Fruit fly (Drosophila melanogaster) whole organism, embryonic: ENCODE results near the gene CG10337.

Source experiments
- CG10209 ChIP-seq: fragments of 200-800 bp; sonication (Bioruptor generic); optimal IDR thresholded peaks from 3 replicates; lab custom pipeline; 2017; ENCODE audit warnings: missing biosample characterization, mild to moderate bottlenecking, missing genetic modification characterization, missing genetic modification reagents
- CG10274 ChIP-seq: fragments of 200-800 bp; sonication (Bioruptor generic); optimal IDR thresholded peaks from 3 replicates; lab custom pipeline; 2017; ENCODE audit warnings: missing biosample characterization, mild to moderate bottlenecking, missing genetic modification characterization
- CG10654 ChIP-seq: fragments of 200-800 bp; sonication (Bioruptor generic); optimal IDR thresholded peaks from 2 replicates; lab custom pipeline; 2016; ENCODE audit warnings: missing biosample characterization, missing genetic modification characterization
- CG10959 ChIP-seq: fragments of 200-800 bp; sonication (Bioruptor generic); IDR thresholded peaks from 2 replicates; pipeline ENCODE4 v1.3.6; 2022; ENCODE audit warnings: missing biosample characterization, missing genetic modification characterization
- CG11723 ChIP-seq: fragments of 200-800 bp; sonication (Bioruptor generic); optimal IDR thresholded peaks from 2 replicates; lab custom pipeline; 2017; ENCODE audit warnings: missing biosample characterization, mild to moderate bottlenecking, missing genetic modification characterization
- CG13424 ChIP-seq: fragments of 200-800 bp; sonication (Bioruptor generic); optimal IDR thresholded peaks from 2 replicates; lab custom pipeline; 2019; ENCODE audit warnings: missing biosample characterization, mild to moderate bottlenecking, missing genetic modification characterization, moderate library complexity
- CG15073 ChIP-seq: fragments of 200-800 bp; sonication (Bioruptor generic); optimal IDR thresholded peaks from 2 replicates; lab custom pipeline; 2016; ENCODE audit warnings: missing biosample characterization, missing genetic modification characterization
- CG16813 ChIP-seq: fragments of 200-800 bp; sonication (Bioruptor generic); IDR thresholded peaks from 3 replicates; pipeline ENCODE4 v1.3.6; 2022; ENCODE audit warnings: missing biosample characterization, missing genetic modification characterization; ENCODE audit not compliant: partially characterized antibody
- CG17361 ChIP-seq: fragments of 200-800 bp; sonication (Bioruptor generic); IDR thresholded peaks from 3 replicates; pipeline ENCODE4 v1.3.6; 2022; ENCODE audit warnings: missing biosample characterization, missing genetic modification characterization
- CG1792 ChIP-seq: fragments of 200-800 bp; sonication (Bioruptor generic); optimal IDR thresholded peaks from 2 replicates; lab custom pipeline; 2016; ENCODE audit warnings: missing biosample characterization, missing genetic modification characterization
- CG18262 ChIP-seq: fragments of 200-800 bp; optimal IDR thresholded peaks from 3 replicates; lab custom pipeline; 2019; ENCODE audit warnings: missing biosample characterization, mild to moderate bottlenecking, missing genetic modification characterization, moderate library complexity
- CG18476 ChIP-seq: fragments of 200-800 bp; sonication (Bioruptor generic); optimal IDR thresholded peaks from 2 replicates; lab custom pipeline; 2016; ENCODE audit warnings: missing biosample characterization, mild to moderate bottlenecking, missing genetic modification characterization
- CG2889 ChIP-seq: fragments of 200-800 bp; sonication (Bioruptor generic); IDR thresholded peaks from 3 replicates; pipeline ENCODE4 v1.3.6; 2022; ENCODE audit warnings: missing biosample characterization, missing genetic modification characterization
- CG34376 ChIP-seq: fragments of 200-800 bp; sonication (Bioruptor generic); optimal IDR thresholded peaks from 2 replicates; lab custom pipeline; 2018; ENCODE audit warnings: missing biosample characterization, mild to moderate bottlenecking, missing genetic modification characterization
- CG5953 ChIP-seq: fragments of 200-800 bp; sonication (Bioruptor generic); IDR thresholded peaks from 2 replicates; pipeline ENCODE4 v1.3.6; 2022; ENCODE audit warnings: missing biosample characterization, missing genetic modification characterization
- CG6175 ChIP-seq: fragments of 200-800 bp; sonication (Bioruptor generic); IDR thresholded peaks from 3 replicates; pipeline ENCODE4 v1.3.6; 2022; ENCODE audit warnings: missing biosample characterization, missing genetic modification characterization
- CG7372 ChIP-seq: fragments of 200-800 bp; sonication (Bioruptor generic); IDR thresholded peaks from 2 replicates; pipeline ENCODE4 v1.3.6; 2022; ENCODE audit warnings: missing biosample characterization, missing genetic modification characterization
- CG8281 ChIP-seq: fragments of 200-800 bp; sonication (Bioruptor generic); optimal IDR thresholded peaks from 2 replicates; lab custom pipeline; 2018; ENCODE audit warnings: missing biosample characterization, mild to moderate bottlenecking, missing genetic modification characterization, moderate library complexity
- CkIIα-i1 ChIP-seq: fragments of 200-800 bp; sonication (Bioruptor generic); IDR thresholded peaks from 2 replicates; pipeline ENCODE4 v1.3.6; 2022; ENCODE audit warnings: missing biosample characterization, missing genetic modification characterization
- CrebB ChIP-seq: fragments of 200-800 bp; sonication (Bioruptor generic); optimal IDR thresholded peaks from 3 replicates; lab custom pipeline; 2018; ENCODE audit warnings: missing biosample characterization, mild to moderate bottlenecking, missing genetic modification characterization
- D19A ChIP-seq: fragments of 200-800 bp; optimal IDR thresholded peaks from 3 replicates; lab custom pipeline; 2019; ENCODE audit warnings: missing biosample characterization, mild to moderate bottlenecking, missing genetic modification characterization, moderate library complexity
- Dfd ChIP-seq, 2 experiments: fragments of >200 bp; optimal IDR thresholded peaks; 2 replicates each; lab custom pipeline; 2017; ENCODE audit warnings: missing biosample characterization in 2 of 2, missing genetic modification characterization in 2 of 2
- Fer3 ChIP-seq: fragments of 200-800 bp; sonication (Bioruptor generic); optimal IDR thresholded peaks from 2 replicates; lab custom pipeline; 2018; ENCODE audit warnings: missing biosample characterization, mild to moderate bottlenecking, missing genetic modification characterization, moderate library complexity
- HHEX ChIP-seq: fragments of 200-800 bp; sonication (Bioruptor generic); optimal IDR thresholded peaks from 3 replicates; lab custom pipeline; 2017; ENCODE audit warnings: missing biosample characterization, mild to moderate bottlenecking, missing genetic modification characterization, missing genetic modification reagents
- HLH54F ChIP-seq: fragments of 200-800 bp; sonication (Bioruptor generic); optimal IDR thresholded peaks from 3 replicates; lab custom pipeline; 2016; ENCODE audit warnings: missing biosample characterization, missing genetic modification characterization
- Hey ChIP-seq: fragments of 200-800 bp; sonication (Bioruptor generic); optimal IDR thresholded peaks from 3 replicates; lab custom pipeline; 2018; ENCODE audit warnings: missing biosample characterization, mild to moderate bottlenecking, missing genetic modification characterization
- Hmr ChIP-seq: fragments of 200-800 bp; sonication (Bioruptor generic); optimal IDR thresholded peaks from 3 replicates; lab custom pipeline; 2017; ENCODE audit warnings: mild to moderate bottlenecking, missing biosample characterization, missing genetic modification reagents, missing genetic modification characterization
- Hr39 ChIP-seq: fragments of >200 bp; optimal IDR thresholded peaks from 2 replicates; lab custom pipeline; 2017
- Hr78 ChIP-seq, 2 experiments: fragments of 200-800 bp in 1 of 2; fragments of >200 bp in 1 of 2; sonication (Bioruptor generic) in 1 of 2; optimal IDR thresholded peaks; 2 replicates each; lab custom pipeline; 2017 to 2019; ENCODE audit warnings: missing biosample characterization in 2 of 2, missing genetic modification characterization in 2 of 2, mild to moderate bottlenecking in 1 of 2, moderate library complexity in 1 of 2
- Myb ChIP-seq: fragments of 200-800 bp; sonication (Bioruptor generic); optimal IDR thresholded peaks from 2 replicates; lab custom pipeline; 2016; ENCODE audit warnings: missing biosample characterization, missing genetic modification characterization
- Nf-YC ChIP-seq: fragments of 200-800 bp; optimal IDR thresholded peaks from 3 replicates; lab custom pipeline; 2019; ENCODE audit warnings: missing biosample characterization, mild to moderate bottlenecking, missing genetic modification characterization, moderate library complexity
- Rx ChIP-seq: fragments of 200-800 bp; sonication (Bioruptor generic); IDR thresholded peaks from 2 replicates; pipeline ENCODE4 v1.3.6; 2022; ENCODE audit warnings: missing biosample characterization, missing genetic modification characterization
- corto ChIP-seq: fragments of 200-800 bp; sonication (Bioruptor generic); optimal IDR thresholded peaks from 2 replicates; lab custom pipeline; 2016; ENCODE audit warnings: missing biosample characterization, mild to moderate bottlenecking, missing genetic modification characterization, moderate library complexity
- croc ChIP-seq: fragments of 200-800 bp; sonication (Bioruptor generic); conservative IDR thresholded peaks from 3 replicates; pipeline ENCODE4 v1.3.6; 2022; ENCODE audit warnings: missing biosample characterization, missing genetic modification characterization
- da ChIP-seq: fragments of 200-800 bp; sonication (Bioruptor generic); optimal IDR thresholded peaks from 2 replicates; lab custom pipeline; 2016; ENCODE audit warnings: missing biosample characterization, missing genetic modification characterization
- danr ChIP-seq: fragments of 200-800 bp; sonication (Bioruptor generic); IDR thresholded peaks from 2 replicates; pipeline ENCODE4 v1.3.6; 2022; ENCODE audit warnings: missing biosample characterization, missing genetic modification characterization
- eve ChIP-seq, 2 experiments: fragments of >200 bp; optimal IDR thresholded peaks; 2 replicates each; lab custom pipeline; 2017; ENCODE audit warnings: missing biosample characterization in 2 of 2, missing genetic modification characterization in 2 of 2
- gsb-n ChIP-seq: fragments of 200-800 bp; sonication (Bioruptor generic); optimal IDR thresholded peaks from 3 replicates; lab custom pipeline; 2018; ENCODE audit warnings: missing biosample characterization, mild to moderate bottlenecking, missing genetic modification characterization
- kay ChIP-seq: fragments of 200-800 bp; sonication (Bioruptor generic); optimal IDR thresholded peaks from 2 replicates; lab custom pipeline; 2016; ENCODE audit warnings: missing biosample characterization, missing genetic modification characterization
- lbe ChIP-seq: fragments of 200-800 bp; sonication (Bioruptor generic); optimal IDR thresholded peaks from 2 replicates; lab custom pipeline; 2016; ENCODE audit warnings: missing biosample characterization, mild to moderate bottlenecking, missing genetic modification characterization
- lov ChIP-seq, 2 experiments: fragments of 200-800 bp in 1 of 2; fragments of >200 bp in 1 of 2; sonication (Bioruptor generic) in 1 of 2; IDR thresholded peaks in 1 of 2; optimal IDR thresholded peaks in 1 of 2; 2 replicates in 1 of 2; 3 replicates in 1 of 2; pipeline versions ENCODE4 v1.3.6 to Lab custom; 2017 to 2022; ENCODE audit warnings: missing biosample characterization in 1 of 2, missing genetic modification characterization in 1 of 2
- luna ChIP-seq: fragments of 200-800 bp; sonication (Bioruptor generic); optimal IDR thresholded peaks from 2 replicates; lab custom pipeline; 2016; ENCODE audit warnings: missing biosample characterization, missing genetic modification characterization
- nau ChIP-seq: fragments of 200-800 bp; sonication (Bioruptor generic); optimal IDR thresholded peaks from 3 replicates; lab custom pipeline; 2017; ENCODE audit warnings: missing biosample characterization, mild to moderate bottlenecking, missing genetic modification characterization, missing genetic modification reagents
- nerfin-1 ChIP-seq: fragments of 200-800 bp; sonication (Bioruptor generic); optimal IDR thresholded peaks from 3 replicates; lab custom pipeline; 2019; ENCODE audit warnings: missing biosample characterization, mild to moderate bottlenecking, missing genetic modification characterization, moderate library complexity
- pum ChIP-seq: fragments of 200-800 bp; sonication (Bioruptor generic); optimal IDR thresholded peaks from 2 replicates; lab custom pipeline; 2016; ENCODE audit warnings: missing biosample characterization, missing genetic modification characterization
- row ChIP-seq: fragments of 200-800 bp; sonication (Bioruptor generic); IDR thresholded peaks from 3 replicates; pipeline ENCODE4 v1.3.6; 2022; ENCODE audit warnings: missing biosample characterization, missing genetic modification characterization
- tio ChIP-seq: fragments of 200-800 bp; sonication (Bioruptor generic); optimal IDR thresholded peaks from 2 replicates; lab custom pipeline; 2017; ENCODE audit warnings: missing biosample characterization, missing genetic modification characterization, inconsistent platforms
- trem ChIP-seq: fragments of 200-800 bp; optimal IDR thresholded peaks from 3 replicates; lab custom pipeline; 2019; ENCODE audit warnings: missing biosample characterization, mild to moderate bottlenecking, missing genetic modification characterization, moderate library complexity
- unc-4 ChIP-seq: fragments of 200-800 bp; sonication (Bioruptor generic); IDR thresholded peaks from 2 replicates; pipeline ENCODE4 v1.3.6; 2022; ENCODE audit warnings: missing biosample characterization, missing genetic modification characterization; ENCODE audit not compliant: partially characterized antibody
- usp ChIP-seq: fragments of >200 bp; optimal IDR thresholded peaks from 2 replicates; lab custom pipeline; 2017; ENCODE audit warnings: missing biosample characterization, missing genetic modification characterization

CG10337 gene

dm6 chr2L:19528308-19528707 lies 18.5 kb downstream of the CG10337 start:
- peak; percentile 93 for TF ChIP-seq CG1792 (GFP tag; lab: Kevin White, UChicago)
- TF ChIP-seq CrebB (tag; lab: Kevin White, UChicago), result peak; percentile 97
- TF ChIP-seq row (GFP tag; lab: Robert Waterston, UW), result peak; percentile 98
- no peak for TF ChIP-seq Hr39 (lab: Kevin White, UChicago)
- peak; percentile 28 for TF ChIP-seq CG15073 (GFP tag; lab: Kevin White, UChicago)
- peak in 1 of 2 experiments; percentile 50 for TF ChIP-seq Hr78 (GFP tag; optimal IDR thresholded peaks at IDR 0.05; lab: Kevin White, UChicago)
- peak; percentile 96 for TF ChIP-seq CG7372 (GFP tag; lab: Robert Waterston, UW)
- TF ChIP-seq Hmr, result peak; percentile 99
- TF ChIP-seq lov (optimal IDR thresholded peaks at IDR 0.05; lab: Kevin White, UChicago), result no peak
- TF ChIP-seq lov (GFP tag; IDR thresholded peaks at IDR 0.05; lab: Robert Waterston, UW), result peak; percentile 80; the same call in 2 of the 3 replicates
- peak in 1 of 2 experiments; percentile 29 for TF ChIP-seq Dfd (GFP tag; optimal IDR thresholded peaks at IDR 0.05; lab: Kevin White, UChicago)
- peak; percentile 83 for TF ChIP-seq CkIIα-i1 (GFP tag; lab: Robert Waterston, UW)
- peak; percentile 84 for TF ChIP-seq corto (GFP tag; lab: Kevin White, UChicago)
- TF ChIP-seq croc, result peak; percentile 63; the same call in 2 of the 3 replicates
- TF ChIP-seq CG18262 (tag; lab: Kevin White, UChicago), result peak; percentile 83
- peak; percentile 78 for TF ChIP-seq da (GFP tag; lab: Kevin White, UChicago)
- peak; percentile 75 for TF ChIP-seq lbe
- TF ChIP-seq CG34376 (GFP tag; lab: Kevin White, UChicago), result peak; percentile 98
- peak; percentile 71 for TF ChIP-seq gsb-n
- TF ChIP-seq D19A (tag; lab: Kevin White, UChicago), result peak; percentile 84
- peak; percentile 94 for TF ChIP-seq luna (GFP tag; lab: Kevin White, UChicago)
- peak; percentile 85 for TF ChIP-seq CG10654 (GFP tag; lab: Kevin White, UChicago)
- TF ChIP-seq tio, result no peak
- no peak for TF ChIP-seq eve (GFP tag; optimal IDR thresholded peaks at IDR 0.05; lab: Kevin White, UChicago)
- peak; percentile 97 for TF ChIP-seq HHEX (GFP tag; lab: Kevin White, UChicago)
- peak; percentile 87 for TF ChIP-seq Myb (GFP tag; lab: Kevin White, UChicago)
- TF ChIP-seq Fer3 (tag; lab: Kevin White, UChicago), result peak; percentile 98
- TF ChIP-seq CG18476, result peak; percentile 91
- no peak for TF ChIP-seq nau (GFP tag; lab: Kevin White, UChicago)
- peak; percentile 50 for TF ChIP-seq trem (tag; lab: Kevin White, UChicago)
- peak; percentile 81 for TF ChIP-seq CG5953
- TF ChIP-seq nerfin-1 (tag; lab: Kevin White, UChicago), result peak; percentile 71
- no peak for TF ChIP-seq usp (GFP tag; lab: Kevin White, UChicago)
- peak; percentile 95 for TF ChIP-seq CG10209 (GFP tag; lab: Kevin White, UChicago)
- TF ChIP-seq unc-4 (GFP tag; lab: Robert Waterston, UW), result 0 out of 2 replicates have a peak, but pooled peaks have one; percentile 29
- peak; percentile 87 for TF ChIP-seq CG11723 (GFP tag; lab: Kevin White, UChicago)
- peak; percentile 80 for TF ChIP-seq CG8281
- TF ChIP-seq CG2889, result peak; percentile 94
- peak; percentile 88 for TF ChIP-seq CG17361 (GFP tag; lab: Robert Waterston, UW)
- peak; percentile 96 for TF ChIP-seq HLH54F (GFP tag; lab: Kevin White, UChicago)
- TF ChIP-seq CG10959 (GFP tag; lab: Robert Waterston, UW), result peak; percentile 72
- TF ChIP-seq CG6175, result peak; percentile 94
- peak; percentile 80 for TF ChIP-seq Nf-YC (tag; lab: Kevin White, UChicago)
- peak; percentile 86 for TF ChIP-seq CG10274
- TF ChIP-seq CG13424 (tag; lab: Kevin White, UChicago), result peak; percentile 95
- no peak for TF ChIP-seq CG16813 (GFP tag; lab: Robert Waterston, UW)
- TF ChIP-seq kay (GFP tag; lab: Kevin White, UChicago), result peak; percentile 94
- TF ChIP-seq pum (GFP tag; lab: Kevin White, UChicago), result peak; percentile 72
- TF ChIP-seq Rx (GFP tag; lab: Robert Waterston, UW), result peak; percentile 88
- TF ChIP-seq danr (GFP tag; lab: Robert Waterston, UW), result peak; percentile 93
- peak; percentile 81 for TF ChIP-seq Hey (tag; lab: Kevin White, UChicago)
